Worm (Caenorhabditis elegans): Measurements from ENCODE around the gene Y54G2A.15.

The Y54G2A.15 gene

DNA sequence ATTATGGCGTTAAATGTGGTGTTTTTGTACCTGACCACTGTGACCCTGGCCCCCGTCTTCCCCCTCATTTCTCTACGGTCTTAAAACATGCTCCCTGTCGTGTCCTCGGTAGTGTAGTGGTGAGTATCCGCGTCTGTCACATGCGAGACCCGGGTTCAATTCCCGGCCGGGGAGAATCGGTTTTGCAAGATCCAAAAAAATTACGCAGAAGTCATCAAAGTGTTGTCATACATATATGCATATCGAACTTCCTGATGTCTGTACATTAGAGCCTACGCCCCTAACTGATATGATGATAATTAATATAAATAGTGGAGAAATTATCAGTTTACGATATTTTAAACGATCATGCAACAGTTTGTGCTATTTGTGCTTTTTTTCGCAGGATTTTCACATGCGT lies 38.3 kb downstream of the Y54G2A.15 start, which contains the start of gene Y54G2A.45 (continued):
- TF ChIP-seq ceh-24 (tag; optimal IDR thresholded peaks at IDR 0.05) (no peak), lin-11 (tag; optimal IDR thresholded peaks at IDR 0.05) (no peak), ceh-14 (tag; optimal IDR thresholded peaks at IDR 0.05) (no peak), K02D7.2 (tag; optimal IDR thresholded peaks at IDR 0.05) (peak; percentile 46), T23F11.4 (GFP tag; optimal IDR thresholded peaks at IDR 0.05) (peak; percentile 17), fkh-10 (GFP tag; optimal IDR thresholded peaks at IDR 0.05) (no peak), nfya-1 (tag; optimal IDR thresholded peaks at IDR 0.05) (no peak), ref-2 (tag; optimal IDR thresholded peaks at IDR 0.05) (peak; percentile 46), nhr-11 (tag; optimal IDR thresholded peaks at IDR 0.05) (no peak), ceh-31 (tag; optimal IDR thresholded peaks at IDR 0.05) (no peak), C38D4.7 (GFP tag; optimal IDR thresholded peaks at IDR 0.05) (peak; percentile 41), tbx-2 (tag; optimal IDR thresholded peaks at IDR 0.05) (peak; percentile 44), nhr-232 (tag; optimal IDR thresholded peaks at IDR 0.05) (peak; percentile 47), pha-4 (tag; optimal IDR thresholded peaks at IDR 0.05) (no peak), dve-1 (tag; optimal IDR thresholded peaks at IDR 0.05) (peak; percentile 75), ceh-2 (tag; optimal IDR thresholded peaks at IDR 0.05) (no peak), lim-6 (tag; optimal IDR thresholded peaks at IDR 0.05) (no peak), mec-3 (tag; optimal IDR thresholded peaks at IDR 0.05; ENCODE audit: borderline replicate concordance) (no peak), ama-1 (optimal IDR thresholded peaks at IDR 0.05) (no peak), npax-4 (tag; optimal IDR thresholded peaks at IDR 0.05) (no peak), pax-1 (tag; optimal IDR thresholded peaks at IDR 0.05) (no peak), dmd-4 (tag; optimal IDR thresholded peaks at IDR 0.05; ENCODE audit: borderline replicate concordance) (no peak), hlh-13 (GFP tag; optimal IDR thresholded peaks at IDR 0.05) (no peak), ceh-48 (tag; optimal IDR thresholded peaks at IDR 0.05) (no peak), che-1 (tag; optimal IDR thresholded peaks at IDR 0.05) (peak; percentile 31), sdc-2 (tag; optimal IDR thresholded peaks at IDR 0.05) (peak; percentile 66), madf-2 (tag; optimal IDR thresholded peaks at IDR 0.05) (peak; percentile 6)

DNA sequence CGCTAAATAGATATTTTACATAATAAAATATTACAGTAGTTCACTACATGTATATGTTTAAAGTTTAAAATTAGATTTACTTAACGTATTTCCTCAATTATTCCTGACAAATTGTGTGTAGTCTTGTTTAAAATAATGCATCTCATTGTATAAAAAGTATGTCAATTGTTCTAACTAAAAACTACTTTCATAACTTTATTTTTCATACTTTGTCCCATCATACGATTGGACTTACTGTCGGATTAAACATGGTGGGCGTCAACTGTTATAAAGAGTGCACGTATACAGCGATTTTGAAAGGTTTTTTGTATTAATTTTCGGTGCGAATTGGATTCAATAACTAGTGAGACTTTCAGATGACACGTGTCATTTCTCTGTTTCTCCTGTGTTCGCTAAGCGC lies 40.1 kb downstream of the Y54G2A.15 start, which contains the start of gene Y54G2A.32:
TSS of gene Y54G2A.32 (plus strand) at position 301 of the 400 bp plus-strand sequence.
- TF ChIP-seq ceh-48 (tag; optimal IDR thresholded peaks at IDR 0.05) (no peak), ztf-16 (tag; optimal IDR thresholded peaks at IDR 0.05) (no peak), ahr-1 (tag; optimal IDR thresholded peaks at IDR 0.05) (no peak), lim-6 (tag; optimal IDR thresholded peaks at IDR 0.05) (no peak), ceh-24 (tag; optimal IDR thresholded peaks at IDR 0.05) (no peak), hlh-6 (tag; optimal IDR thresholded peaks at IDR 0.05) (no peak), pat-9 (tag; optimal IDR thresholded peaks at IDR 0.05) (no peak), che-1 (tag; optimal IDR thresholded peaks at IDR 0.05) (no peak), ttx-3 (tag; optimal IDR thresholded peaks at IDR 0.05) (no peak), fax-1 (tag; optimal IDR thresholded peaks at IDR 0.05) (no peak), odd-2 (tag; optimal IDR thresholded peaks at IDR 0.05) (no peak), nhr-11 (tag; optimal IDR thresholded peaks at IDR 0.05) (no peak), pha-4 (tag; optimal IDR thresholded peaks at IDR 0.05) (no peak), ceh-2 (tag; optimal IDR thresholded peaks at IDR 0.05) (no peak), unc-55 (GFP tag; optimal IDR thresholded peaks at IDR 0.05) (no peak), pros-1 (tag; optimal IDR thresholded peaks at IDR 0.05) (no peak)

DNA sequence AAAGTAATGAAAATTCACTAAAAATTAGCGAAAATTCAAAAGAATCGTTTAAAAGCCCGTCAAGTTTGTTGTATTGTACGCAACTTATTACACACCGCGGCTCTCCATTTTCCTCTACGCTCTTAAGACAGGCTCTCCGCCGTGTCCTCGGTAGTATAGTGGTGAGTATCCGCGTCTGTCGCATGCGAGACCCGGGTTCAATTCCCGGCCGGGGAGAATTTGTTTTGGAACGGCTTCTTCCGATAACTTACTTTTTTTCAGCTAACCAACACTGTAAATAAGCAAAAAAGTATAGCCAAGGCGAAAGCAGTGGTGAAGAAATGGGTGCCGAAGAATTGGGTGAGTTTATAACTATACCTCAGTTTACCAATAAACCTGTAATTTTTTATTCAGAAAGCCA lies 41.6 kb downstream of the Y54G2A.15 start:
- TF ChIP-seq sdc-2 (tag; optimal IDR thresholded peaks at IDR 0.05) (no peak), ref-2 (tag; optimal IDR thresholded peaks at IDR 0.05) (no peak), dmd-4 (tag; optimal IDR thresholded peaks at IDR 0.05; ENCODE audit: borderline replicate concordance) (no peak), syd-9 (tag; optimal IDR thresholded peaks at IDR 0.05) (no peak), ceh-19 (GFP tag; optimal IDR thresholded peaks at IDR 0.05) (no peak), ceh-18 (tag; optimal IDR thresholded peaks at IDR 0.05) (no peak), C38D4.7 (GFP tag; optimal IDR thresholded peaks at IDR 0.05) (peak; percentile 32), dve-1 (tag; optimal IDR thresholded peaks at IDR 0.05) (no peak), T23F11.4 (GFP tag; optimal IDR thresholded peaks at IDR 0.05) (no peak), fax-1 (tag; optimal IDR thresholded peaks at IDR 0.05) (no peak), mec-3 (tag; optimal IDR thresholded peaks at IDR 0.05; ENCODE audit: borderline replicate concordance) (no peak), ama-1 (optimal IDR thresholded peaks at IDR 0.05) (no peak), sox-4 (tag; optimal IDR thresholded peaks at IDR 0.05) (no peak), hlh-30 (tag; optimal IDR thresholded peaks at IDR 0.05; ENCODE audit: insufficient read depth) (no peak), hlh-6 (tag; optimal IDR thresholded peaks at IDR 0.05) (no peak), pag-3 (tag; optimal IDR thresholded peaks at IDR 0.05; ENCODE audit: borderline replicate concordance) (no peak), odd-2 (tag; optimal IDR thresholded peaks at IDR 0.05) (no peak), tbx-2 (tag; optimal IDR thresholded peaks at IDR 0.05) (peak; percentile 7), nhr-232 (tag; optimal IDR thresholded peaks at IDR 0.05) (peak; percentile 29), gmeb-2 (tag; optimal IDR thresholded peaks at IDR 0.05) (peak; percentile 14), ceh-31 (tag; optimal IDR thresholded peaks at IDR 0.05) (no peak), ceh-6 (GFP tag; optimal IDR thresholded peaks at IDR 0.05) (peak; percentile 38), che-1 (tag; optimal IDR thresholded peaks at IDR 0.05) (peak; percentile 4), pha-2 (tag; optimal IDR thresholded peaks at IDR 0.05) (no peak), C08G9.2 (tag; optimal IDR thresholded peaks at IDR 0.05) (peak; percentile 46), F13H6.1 (tag; optimal IDR thresholded peaks at IDR 0.05) (no peak)

Data from whole organism, late embryonic.